Worm (Caenorhabditis elegans) whole organism, L1 larva: Measurements from ENCODE around the gene srsx-14.

ENCODE experiments used
- C16A3.4 ChIP-seq: fragments of 150-350 bp; optimal IDR thresholded peaks from 2 replicates; lab custom pipeline; 2014; ENCODE audit warnings: missing biosample characterization, missing genetic modification characterization
- F16B12.6 ChIP-seq: fragments of 150-350 bp; optimal IDR thresholded peaks from 2 replicates; lab custom pipeline; 2014; ENCODE audit warnings: missing biosample characterization, missing genetic modification characterization
- aha-1 ChIP-seq: fragments of 150-350 bp; optimal IDR thresholded peaks from 2 replicates; lab custom pipeline; 2014; ENCODE audit warnings: missing biosample characterization, missing genetic modification characterization
- aly-2 ChIP-seq: fragments of 150-350 bp; optimal IDR thresholded peaks from 2 replicates; lab custom pipeline; 2014; ENCODE audit warnings: missing biosample characterization, missing genetic modification characterization
- ama-1 ChIP-seq: fragments of 150-350 bp; optimal IDR thresholded peaks from 2 replicates; lab custom pipeline; 2014
- ceh-63 ChIP-seq: fragments of 200-800 bp; sonication (Bioruptor generic); optimal IDR thresholded peaks from 2 replicates; lab custom pipeline; 2018; ENCODE audit warnings: mild to moderate bottlenecking, missing genetic modification characterization, missing compliant biosample characterization
- ceh-8 ChIP-seq: fragments of 200-800 bp; sonication (Bioruptor generic); optimal IDR thresholded peaks from 2 replicates; lab custom pipeline; 2018; ENCODE audit warnings: mild to moderate bottlenecking, missing genetic modification characterization, moderate library complexity, missing compliant biosample characterization
- ceh-82 ChIP-seq, 3 experiments: fragments of 150-350 bp in 1 of 3; sonication (generic microtip) in 2 of 3; optimal IDR thresholded peaks; 2 replicates each; lab custom pipeline; 2014 to 2017; ENCODE audit warnings: missing biosample characterization in 3 of 3, missing genetic modification characterization in 3 of 3
- ceh-88 ChIP-seq: fragments of 200-800 bp; sonication (Bioruptor generic); IDR thresholded peaks from 2 replicates; pipeline ENCODE4 v1.3.6; 2022; ENCODE audit warnings: missing genetic modification characterization, missing compliant biosample characterization
- ces-1 ChIP-seq: fragments of 150-350 bp; optimal IDR thresholded peaks from 2 replicates; lab custom pipeline; 2014; ENCODE audit warnings: missing biosample characterization, missing genetic modification reagents, missing genetic modification characterization
- dsc-1 ChIP-seq: sonication (generic microtip); optimal IDR thresholded peaks from 2 replicates; lab custom pipeline; 2016; ENCODE audit warnings: mild to moderate bottlenecking, missing genetic modification characterization, missing compliant biosample characterization
- efl-1 ChIP-seq, 4 experiments: fragments of 150-350 bp; optimal IDR thresholded peaks in 3 of 4; peaks in 1 of 4; 1 replicate in 1 of 4; 2 replicates in 3 of 4; lab custom pipeline; 2014; ENCODE audit warnings: missing biosample characterization in 2 of 4, missing genetic modification characterization in 2 of 4, missing genetic modification reagents in 2 of 4
- efl-3 ChIP-seq: fragments of 200-800 bp; sonication (Bioruptor generic); optimal IDR thresholded peaks from 2 replicates; lab custom pipeline; 2018; ENCODE audit warnings: mild to moderate bottlenecking, missing genetic modification characterization, missing compliant biosample characterization
- egl-27 ChIP-seq, 2 experiments: fragments of 150-350 bp in 1 of 2; sonication (generic microtip); optimal IDR thresholded peaks; 3 replicates each; lab custom pipeline; 2017 to 2018; ENCODE audit warnings: missing biosample characterization in 2 of 2, missing genetic modification characterization in 2 of 2, missing genetic modification reagents in 2 of 2
- elt-2 ChIP-seq: sonication (generic microtip); optimal IDR thresholded peaks from 2 replicates; lab custom pipeline; 2016; ENCODE audit warnings: missing genetic modification characterization, mild to moderate bottlenecking, inconsistent platforms, missing compliant biosample characterization, missing genetic modification reagents
- ets-5 ChIP-seq: fragments of 200-800 bp; sonication (Bioruptor generic); IDR thresholded peaks from 2 replicates; pipeline ENCODE4 v1.3.6; 2022; ENCODE audit warnings: missing genetic modification characterization, missing compliant biosample characterization
- fkh-10 ChIP-seq: sonication (generic microtip); optimal IDR thresholded peaks from 2 replicates; lab custom pipeline; 2017; ENCODE audit warnings: missing biosample characterization, missing genetic modification reagents, missing genetic modification characterization
- fkh-8 ChIP-seq: sonication (generic microtip); optimal IDR thresholded peaks from 2 replicates; lab custom pipeline; 2016; ENCODE audit warnings: mild to moderate bottlenecking, missing genetic modification characterization, missing compliant biosample characterization
- fos-1 ChIP-seq: fragments of 150-350 bp; optimal IDR thresholded peaks from 2 replicates; lab custom pipeline; 2014; ENCODE audit warnings: missing biosample characterization, missing genetic modification characterization
- hlh-4 ChIP-seq: sonication (generic microtip); optimal IDR thresholded peaks from 2 replicates; lab custom pipeline; 2016; ENCODE audit warnings: mild to moderate bottlenecking, missing genetic modification characterization, missing compliant biosample characterization
- irx-1 ChIP-seq: sonication (generic microtip); optimal IDR thresholded peaks from 2 replicates; lab custom pipeline; 2016; ENCODE audit warnings: missing genetic modification characterization, missing compliant biosample characterization
- jun-1 ChIP-seq: fragments of 150-350 bp; optimal IDR thresholded peaks from 2 replicates; lab custom pipeline; 2014; ENCODE audit warnings: missing biosample characterization, missing genetic modification reagents, missing genetic modification characterization
- lin-13 ChIP-seq: fragments of 150-350 bp; optimal IDR thresholded peaks from 2 replicates; lab custom pipeline; 2014; ENCODE audit warnings: missing biosample characterization, missing genetic modification reagents, missing genetic modification characterization
- lin-14 ChIP-seq: fragments of 200-800 bp; sonication (Bioruptor generic); optimal IDR thresholded peaks from 2 replicates; lab custom pipeline; 2018; ENCODE audit warnings: mild to moderate bottlenecking, missing genetic modification characterization, moderate library complexity, missing compliant biosample characterization
- lin-39 ChIP-seq: fragments of 150-350 bp; optimal IDR thresholded peaks from 2 replicates; lab custom pipeline; 2014; ENCODE audit warnings: missing biosample characterization, missing genetic modification reagents, missing genetic modification characterization
- lsy-2 ChIP-seq, 2 experiments: fragments of 150-350 bp; optimal IDR thresholded peaks; 2 replicates each; lab custom pipeline; 2014; ENCODE audit warnings: missing biosample characterization in 2 of 2, missing genetic modification characterization in 2 of 2
- mdl-1 ChIP-seq, 2 experiments: fragments of 150-350 bp; optimal IDR thresholded peaks; 2 replicates each; lab custom pipeline; 2014 to 2017; ENCODE audit warnings: missing biosample characterization in 2 of 2, missing genetic modification characterization in 2 of 2, inconsistent platforms in 1 of 2
- mep-1 ChIP-seq: fragments of 150-350 bp; optimal IDR thresholded peaks from 2 replicates; lab custom pipeline; 2014; ENCODE audit warnings: missing biosample characterization, missing genetic modification characterization
- nhr-11 ChIP-seq: fragments of 150-350 bp; optimal IDR thresholded peaks from 2 replicates; lab custom pipeline; 2014; ENCODE audit warnings: missing biosample characterization, missing genetic modification characterization
- nhr-19 ChIP-seq: fragments of 200-800 bp; sonication (Bioruptor generic); conservative IDR thresholded peaks from 2 replicates; pipeline ENCODE4 v1.3.6; 2022; ENCODE audit warnings: missing genetic modification characterization, missing compliant biosample characterization
- nhr-20 ChIP-seq: sonication (generic microtip); optimal IDR thresholded peaks from 2 replicates; lab custom pipeline; 2016; ENCODE audit warnings: mild to moderate bottlenecking, missing genetic modification characterization, missing compliant biosample characterization
- nhr-237 ChIP-seq: fragments of 150-350 bp; optimal IDR thresholded peaks from 2 replicates; lab custom pipeline; 2014; ENCODE audit warnings: missing biosample characterization, missing genetic modification characterization
- nhr-47 ChIP-seq: sonication (generic microtip); optimal IDR thresholded peaks from 2 replicates; lab custom pipeline; 2016; ENCODE audit warnings: mild to moderate bottlenecking, missing genetic modification characterization, moderate library complexity, missing compliant biosample characterization
- nhr-71 ChIP-seq: sonication (generic microtip); optimal IDR thresholded peaks from 2 replicates; lab custom pipeline; 2016; ENCODE audit warnings: mild to moderate bottlenecking, missing genetic modification characterization, moderate library complexity, missing compliant biosample characterization
- nhr-76 ChIP-seq: sonication (generic microtip); optimal IDR thresholded peaks from 2 replicates; lab custom pipeline; 2017; ENCODE audit warnings: missing biosample characterization, missing genetic modification characterization
- nhr-77 ChIP-seq: fragments of 150-350 bp; optimal IDR thresholded peaks from 2 replicates; lab custom pipeline; 2014; ENCODE audit warnings: missing biosample characterization, missing genetic modification characterization
- nhr-85 ChIP-seq: sonication (generic microtip); peaks from one replicate; lab custom pipeline; 2016; ENCODE audit warnings: missing genetic modification characterization, inconsistent platforms, missing compliant biosample characterization
- pag-3 ChIP-seq: sonication (generic microtip); optimal IDR thresholded peaks from 2 replicates; lab custom pipeline; 2017; ENCODE audit warnings: missing genetic modification characterization, mild to moderate bottlenecking, missing compliant biosample characterization, antibody characterized with exemption, borderline replicate concordance; ENCODE audit not compliant: insufficient read depth
- pax-3 ChIP-seq: fragments of 200-800 bp; sonication (Bioruptor generic); optimal IDR thresholded peaks from 2 replicates; lab custom pipeline; 2018; ENCODE audit warnings: mild to moderate bottlenecking, missing genetic modification characterization, moderate library complexity, missing compliant biosample characterization
- skn-1 ChIP-seq: fragments of 150-350 bp; optimal IDR thresholded peaks from 2 replicates; lab custom pipeline; 2014; ENCODE audit warnings: missing biosample characterization, missing genetic modification characterization
- snpc-4 ChIP-seq: fragments of 150-350 bp; optimal IDR thresholded peaks from 2 replicates; lab custom pipeline; 2014; ENCODE audit warnings: missing biosample characterization, missing genetic modification characterization
- snu-23 ChIP-seq: sonication (generic microtip); optimal IDR thresholded peaks from 2 replicates; lab custom pipeline; 2016; ENCODE audit warnings: missing genetic modification characterization, missing compliant biosample characterization
- sox-4 ChIP-seq: sonication (generic microtip); optimal IDR thresholded peaks from 2 replicates; lab custom pipeline; 2016; ENCODE audit warnings: missing genetic modification characterization, missing compliant biosample characterization
- sup-37 ChIP-seq: fragments of 200-800 bp; sonication (Bioruptor generic); optimal IDR thresholded peaks from 2 replicates; lab custom pipeline; 2018; ENCODE audit warnings: mild to moderate bottlenecking, missing genetic modification characterization, missing compliant biosample characterization
- swsn-7 ChIP-seq: sonication (generic microtip); optimal IDR thresholded peaks from 2 replicates; lab custom pipeline; 2016; ENCODE audit warnings: missing genetic modification characterization, missing compliant biosample characterization
- tbx-2 ChIP-seq: sonication (generic microtip); optimal IDR thresholded peaks from 2 replicates; lab custom pipeline; 2016; ENCODE audit warnings: missing genetic modification characterization, missing compliant biosample characterization
- unc-30 ChIP-seq: sonication (generic microtip); optimal IDR thresholded peaks from 2 replicates; lab custom pipeline; 2017; ENCODE audit warnings: missing biosample characterization, missing genetic modification characterization
- unc-62 ChIP-seq: fragments of 150-350 bp; optimal IDR thresholded peaks from 2 replicates; lab custom pipeline; 2014; ENCODE audit warnings: missing biosample characterization, missing genetic modification reagents, missing genetic modification characterization
- vab-15 ChIP-seq: sonication (generic microtip); optimal IDR thresholded peaks from 2 replicates; lab custom pipeline; 2017; ENCODE audit warnings: missing genotype, mild to moderate bottlenecking, missing genetic modification characterization, missing compliant biosample characterization
- zip-4 ChIP-seq: fragments of 200-800 bp; sonication (Bioruptor generic); optimal IDR thresholded peaks from 2 replicates; lab custom pipeline; 2018; ENCODE audit warnings: mild to moderate bottlenecking, missing genetic modification characterization, moderate library complexity, missing compliant biosample characterization
- ztf-11 ChIP-seq, 2 experiments: sonication (generic microtip); optimal IDR thresholded peaks; 2 replicates each; lab custom pipeline; 2016 to 2017; ENCODE audit warnings: missing genetic modification characterization in 2 of 2, missing biosample characterization in 1 of 2, missing compliant biosample characterization in 1 of 2
- ztf-4 ChIP-seq: fragments of 150-350 bp; optimal IDR thresholded peaks from 2 replicates; lab custom pipeline; 2014; ENCODE audit warnings: missing biosample characterization, missing genetic modification characterization

Gene srsx-14

DNA sequence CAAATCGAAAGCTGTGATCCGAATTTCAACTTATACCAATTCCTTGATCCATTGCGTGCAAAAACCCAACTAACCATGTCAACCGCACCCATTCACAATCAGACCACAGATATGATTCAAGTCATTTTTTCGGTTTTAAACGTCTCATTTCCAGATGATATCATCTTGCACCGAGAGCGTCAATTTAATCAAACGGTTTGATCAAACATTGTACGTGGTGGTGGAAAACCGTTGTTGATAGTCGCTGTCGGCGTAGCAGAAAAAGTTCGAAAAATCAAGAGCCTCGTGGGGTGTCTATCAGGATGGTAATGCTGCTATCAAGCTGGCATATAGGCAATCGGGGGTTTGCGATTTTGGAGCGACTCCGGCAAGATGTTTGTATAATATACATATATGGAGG lies 31.9 kb upstream of the srsx-14 start:
- TF ChIP-seq unc-62 (GFP tag; lab: Kevin White, UChicago) (no peak), dsc-1 (tag; lab: Kevin White, UChicago) (no peak), elt-2 (tag; lab: Kevin White, UChicago) (peak; percentile 57), zip-4 (GFP tag; lab: Kevin White, UChicago) (no peak), mdl-1 (tag; optimal IDR thresholded peaks at IDR 0.05; lab: Kevin White, UChicago) (peak in 1 of 2 experiments; percentile 3), skn-1 (tag; lab: Kevin White, UChicago) (no peak)
- TF ChIP-seq, all 84 proteins: peak for 2

DNA sequence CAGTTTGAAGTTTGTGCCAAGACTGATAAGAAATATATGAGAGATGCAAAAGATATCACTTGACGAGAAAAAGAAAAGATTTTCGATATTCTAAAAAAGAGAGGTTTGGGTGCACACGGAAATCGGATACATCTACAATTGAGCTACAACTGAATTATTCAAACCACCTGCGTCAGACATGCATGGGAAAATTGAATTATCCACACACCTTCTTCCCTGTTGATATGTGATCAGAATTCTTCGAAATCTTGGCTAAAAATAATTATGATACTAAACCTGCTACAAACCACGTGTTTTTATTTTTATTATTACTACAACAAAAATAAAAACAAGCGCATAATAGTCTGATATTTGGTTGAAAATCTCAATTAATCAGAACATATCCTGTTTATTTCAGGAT lies 31.3 kb upstream of the srsx-14 start:
- TF ChIP-seq ceh-8, result no peak
- TF ChIP-seq nhr-71, result peak; percentile 69
- TF ChIP-seq ztf-11 (tag; optimal IDR thresholded peaks at IDR 0.05; lab: Kevin White, UChicago), result no peak
- no peak for TF ChIP-seq aha-1 (tag; lab: Kevin White, UChicago)
- TF ChIP-seq ceh-63 (GFP tag; lab: Kevin White, UChicago), result no peak
- no peak for TF ChIP-seq lsy-2 (tag; optimal IDR thresholded peaks at IDR 0.05; lab: Kevin White, UChicago)
- no peak for TF ChIP-seq skn-1 (tag; lab: Kevin White, UChicago)
- no peak for TF ChIP-seq snu-23 (GFP tag; lab: Kevin White, UChicago)
- no peak for TF ChIP-seq C16A3.4 (tag; lab: Kevin White, UChicago)
- TF ChIP-seq nhr-237, result no peak
- no peak for TF ChIP-seq F16B12.6
- no peak for TF ChIP-seq sox-4 (tag; lab: Kevin White, UChicago)
- TF ChIP-seq sup-37 (GFP tag; lab: Kevin White, UChicago), result no peak
- TF ChIP-seq aly-2 (tag; lab: Kevin White, UChicago), result no peak
- TF ChIP-seq jun-1 (tag; lab: Kevin White, UChicago), result no peak
- no peak for TF ChIP-seq ets-5
- no peak for TF ChIP-seq ceh-88 (GFP tag; lab: Robert Waterston, UW)
- no peak for TF ChIP-seq efl-1 (optimal IDR thresholded peaks at IDR 0.05; lab: Kevin White, UChicago)
- TF ChIP-seq efl-1 (GFP tag; optimal IDR thresholded peaks at IDR 0.05 in 1 of 2; lab: Kevin White, UChicago), result peak in 1 of 2 experiments; percentile 67
- TF ChIP-seq pag-3 (tag; lab: Kevin White, UChicago), result no peak
- TF ChIP-seq ceh-82 (tag; optimal IDR thresholded peaks at IDR 0.05; lab: Kevin White, UChicago), result no peak
- no peak for TF ChIP-seq fos-1
- no peak for TF ChIP-seq nhr-76
- TF ChIP-seq tbx-2 (tag; lab: Kevin White, UChicago), result no peak
- no peak for TF ChIP-seq nhr-19 (GFP tag; lab: Robert Waterston, UW)
- no peak for TF ChIP-seq fkh-10
- TF ChIP-seq nhr-77 (tag; lab: Kevin White, UChicago), result no peak
- TF ChIP-seq lin-13 (GFP tag; lab: Kevin White, UChicago), result no peak
- TF ChIP-seq lin-14, result peak; percentile 23
- TF ChIP-seq fkh-8, result peak; percentile 72
- TF ChIP-seq ces-1, result no peak
- no peak for TF ChIP-seq ama-1 (lab: Kevin White, UChicago)
- TF ChIP-seq irx-1 (tag; lab: Kevin White, UChicago), result no peak
- no peak for TF ChIP-seq vab-15
- TF ChIP-seq pax-3 (tag; lab: Kevin White, UChicago), result no peak
- no peak for TF ChIP-seq nhr-11 (tag; lab: Kevin White, UChicago)
- TF ChIP-seq lin-39, result no peak
- TF ChIP-seq hlh-4, result peak; percentile 30
- no peak for TF ChIP-seq unc-30 (tag; lab: Kevin White, UChicago)
- peak; percentile 23 for TF ChIP-seq swsn-7 (tag; lab: Kevin White, UChicago)
- no peak for TF ChIP-seq snpc-4
- TF ChIP-seq nhr-20 (tag; lab: Kevin White, UChicago), result peak; percentile 31
- no peak for TF ChIP-seq ztf-4 (tag; lab: Kevin White, UChicago)
- no peak for TF ChIP-seq mep-1
- no peak for TF ChIP-seq egl-27 (tag; optimal IDR thresholded peaks at IDR 0.05; lab: Kevin White, UChicago)
- peak; percentile 63 for TF ChIP-seq nhr-47
- TF ChIP-seq nhr-85 (tag; lab: Kevin White, UChicago), result no peak
- no peak for TF ChIP-seq efl-3 (GFP tag; lab: Kevin White, UChicago)
